Worm (Caenorhabditis elegans) whole organism, L4 larva: ENCODE measurements around the gene F41G3.21.

Experiments used
- ceh-32 ChIP-seq: sonication (generic microtip); optimal IDR thresholded peaks from 2 replicates; lab custom pipeline; 2016; ENCODE audit warnings: mild to moderate bottlenecking, missing genetic modification characterization, missing compliant biosample characterization; ENCODE audit not compliant: poor library complexity
- daf-8 ChIP-seq: fragments of 200-800 bp; sonication (Bioruptor generic); IDR thresholded peaks from 2 replicates; pipeline ENCODE4 v1.3.6; 2022; ENCODE audit warnings: missing genetic modification characterization, missing compliant biosample characterization
- dmd-8 ChIP-seq: fragments of 200-800 bp; sonication (Bioruptor generic); IDR thresholded peaks from 2 replicates; pipeline ENCODE4 v1.3.6; 2022; ENCODE audit warnings: missing genetic modification characterization, missing compliant biosample characterization
- lin-39 ChIP-seq: fragments of 150-350 bp; optimal IDR thresholded peaks from 2 replicates; lab custom pipeline; 2014; ENCODE audit warnings: missing biosample characterization, missing genetic modification reagents, missing genetic modification characterization
- lsy-2 ChIP-seq, 2 experiments: fragments of 150-350 bp in 1 of 2; sonication (generic microtip) in 1 of 2; optimal IDR thresholded peaks; 2 replicates each; lab custom pipeline; 2014 to 2017; ENCODE audit warnings: missing biosample characterization in 2 of 2, missing genetic modification characterization in 2 of 2
- mdl-1 ChIP-seq, 2 experiments: fragments of 150-350 bp in 1 of 2; sonication (generic microtip) in 1 of 2; optimal IDR thresholded peaks; 2 replicates each; lab custom pipeline; 2014 to 2017; ENCODE audit warnings: missing biosample characterization in 2 of 2, missing genetic modification characterization in 2 of 2
- nhr-28 ChIP-seq: fragments of 150-350 bp; optimal IDR thresholded peaks from 2 replicates; lab custom pipeline; 2014; ENCODE audit warnings: missing biosample characterization, missing genetic modification characterization
- tra-1 ChIP-seq: fragments of 200-800 bp; sonication (Bioruptor generic); IDR thresholded peaks from 2 replicates; pipeline ENCODE4 v1.3.6; 2022; ENCODE audit warnings: missing genetic modification reagents, missing genetic modification characterization, missing compliant biosample characterization
- unc-39 ChIP-seq: sonication (generic microtip); optimal IDR thresholded peaks from 2 replicates; lab custom pipeline; 2017; ENCODE audit warnings: missing biosample characterization, missing genetic modification characterization
- zag-1 ChIP-seq: fragments of 150-350 bp; optimal IDR thresholded peaks from 2 replicates; lab custom pipeline; 2014; ENCODE audit warnings: missing biosample characterization, missing genetic modification characterization
- ztf-7 ChIP-seq: fragments of 150-350 bp; optimal IDR thresholded peaks from 2 replicates; lab custom pipeline; 2014; ENCODE audit warnings: missing biosample characterization, missing genetic modification characterization

ce11 chrII:6768014-6768413 lies 15.3 kb upstream of the F41G3.21 start, which contains the start of gene F41G3.18:
- TF ChIP-seq ceh-32 (tag; lab: Kevin White, UChicago) (no peak), tra-1 (GFP tag; lab: Robert Waterston, UW) (no peak), lsy-2 (tag; optimal IDR thresholded peaks at IDR 0.05; lab: Kevin White, UChicago) (no peak), nhr-28 (tag; lab: Kevin White, UChicago) (no peak), lin-39 (tag; lab: Kevin White, UChicago) (no peak), daf-8 (GFP tag; lab: Robert Waterston, UW) (no peak), zag-1 (tag; lab: Kevin White, UChicago) (no peak), mdl-1 (tag; optimal IDR thresholded peaks at IDR 0.05; lab: Kevin White, UChicago) (no peak), ztf-7 (tag; lab: Kevin White, UChicago) (no peak), dmd-8 (GFP tag; lab: Robert Waterston, UW) (no peak), unc-39 (tag; lab: Kevin White, UChicago) (no peak)
